Fruit fly (Drosophila melanogaster) whole organism, wandering third instar larva: ENCODE measurements around the gene CG4789.

Experiments used
- Abd-B ChIP-seq: fragments of >200 bp; optimal IDR thresholded peaks from 2 replicates; lab custom pipeline; 2017; ENCODE audit warnings: missing biosample characterization, missing genetic modification characterization
- CG32264 ChIP-seq: fragments of 200-800 bp; sonication (Bioruptor generic); optimal IDR thresholded peaks from 2 replicates; lab custom pipeline; 2016; ENCODE audit warnings: missing biosample characterization, missing genetic modification characterization
- CG9705 ChIP-seq: fragments of 200-800 bp; sonication (Bioruptor generic); optimal IDR thresholded peaks from 2 replicates; lab custom pipeline; 2018; ENCODE audit warnings: missing biosample characterization, mild to moderate bottlenecking, missing genetic modification characterization
- CrebA ChIP-seq: fragments of 200-800 bp; sonication (Bioruptor generic); optimal IDR thresholded peaks from 2 replicates; lab custom pipeline; 2016; ENCODE audit warnings: missing biosample characterization, mild to moderate bottlenecking, missing genetic modification characterization, borderline replicate concordance
- Dfd ChIP-seq: fragments of >200 bp; optimal IDR thresholded peaks from 2 replicates; lab custom pipeline; 2017; ENCODE audit warnings: missing biosample characterization, missing genetic modification characterization
- Dif ChIP-seq: fragments of 200-275, 200-300 bp; sonication (Bioruptor generic); optimal IDR thresholded peaks from 2 replicates; lab custom pipeline; 2018; ENCODE audit warnings: missing biosample characterization, missing genetic modification characterization; ENCODE audit not compliant: partially characterized antibody
- GATAd ChIP-seq: sonication (Bioruptor generic); optimal IDR thresholded peaks from 2 replicates; lab custom pipeline; 2016; ENCODE audit warnings: missing biosample characterization, missing genetic modification characterization
- HLH106 ChIP-seq: fragments of 200-800 bp; optimal IDR thresholded peaks from 3 replicates; lab custom pipeline; 2019; ENCODE audit warnings: missing biosample characterization, mild to moderate bottlenecking, missing genetic modification characterization, moderate library complexity
- Hnf4 ChIP-seq: fragments of 200-800 bp; sonication (Bioruptor generic); optimal IDR thresholded peaks from 2 replicates; lab custom pipeline; 2016; ENCODE audit warnings: missing biosample characterization, mild to moderate bottlenecking, missing genetic modification characterization
- Hr78 ChIP-seq: fragments of >200 bp; optimal IDR thresholded peaks from 2 replicates; lab custom pipeline; 2017; ENCODE audit warnings: missing biosample characterization, missing genetic modification characterization
- Hr83 ChIP-seq: fragments of 200-300 bp; sonication (Bioruptor generic); optimal IDR thresholded peaks from 2 replicates; lab custom pipeline; 2016; ENCODE audit warnings: missing biosample characterization, mild to moderate bottlenecking, missing genetic modification characterization, moderate library complexity; ENCODE audit not compliant: poor library complexity, severe bottlenecking
- Jra ChIP-seq: sonication (Bioruptor generic); optimal IDR thresholded peaks from 2 replicates; lab custom pipeline; 2016; ENCODE audit warnings: missing biosample characterization, missing genetic modification characterization
- Mio ChIP-seq: sonication (Bioruptor generic); optimal IDR thresholded peaks from 2 replicates; lab custom pipeline; 2016; ENCODE audit warnings: missing biosample characterization, missing genetic modification characterization
- Myc ChIP-seq: fragments of >200 bp; optimal IDR thresholded peaks from 2 replicates; lab custom pipeline; 2017
- N ChIP-seq: fragments of >200 bp; optimal IDR thresholded peaks from 2 replicates; lab custom pipeline; 2018; ENCODE audit warnings: missing biosample characterization, missing external identifiers, missing genetic modification characterization
- OdsH ChIP-seq: fragments of 200-800 bp; sonication (Bioruptor generic); optimal IDR thresholded peaks from 2 replicates; lab custom pipeline; 2016; ENCODE audit warnings: missing biosample characterization, mild to moderate bottlenecking, missing genetic modification characterization
- Rel ChIP-seq, 2 experiments: fragments of 200-800 bp; sonication (Bioruptor generic) in 1 of 2; optimal IDR thresholded peaks; 2 replicates in 1 of 2; 3 replicates in 1 of 2; lab custom pipeline; 2016 to 2019; ENCODE audit warnings: mild to moderate bottlenecking in 2 of 2, missing biosample characterization in 2 of 2, missing genetic modification characterization in 2 of 2, moderate library complexity in 1 of 2
- Sp1 ChIP-seq: fragments of 200-800 bp; sonication (Bioruptor generic); optimal IDR thresholded peaks from 3 replicates; lab custom pipeline; 2019; ENCODE audit warnings: missing biosample characterization, mild to moderate bottlenecking, missing genetic modification characterization, moderate library complexity
- Vsx2 ChIP-seq: fragments of 200-300, 225-300 bp; sonication (Bioruptor generic); optimal IDR thresholded peaks from 2 replicates; lab custom pipeline; 2018; ENCODE audit warnings: missing biosample characterization, missing genetic modification characterization; ENCODE audit not compliant: partially characterized antibody
- br ChIP-seq: fragments of 200-800 bp; sonication (Bioruptor generic); optimal IDR thresholded peaks from 2 replicates; lab custom pipeline; 2016; ENCODE audit warnings: missing biosample characterization, missing genetic modification characterization
- brk ChIP-seq: fragments of 200-800 bp; sonication (Bioruptor generic); optimal IDR thresholded peaks from 2 replicates; lab custom pipeline; 2016; ENCODE audit warnings: missing biosample characterization, mild to moderate bottlenecking, missing genetic modification characterization
- dl ChIP-seq, 2 experiments: fragments of 175-275, 200-275 bp in 1 of 2; fragments of 200-275 bp in 1 of 2; sonication (Bioruptor generic); optimal IDR thresholded peaks; lab custom pipeline; 2018; ENCODE audit warnings: mild to moderate bottlenecking in 2 of 2, missing biosample characterization in 2 of 2, missing genetic modification characterization in 2 of 2, moderate library complexity in 2 of 2; ENCODE audit not compliant: partially characterized antibody in 2 of 2, insufficient read depth in 1 of 2
- dmrt93B ChIP-seq: fragments of 200-800 bp; sonication (Bioruptor generic); optimal IDR thresholded peaks from 2 replicates; lab custom pipeline; 2018; ENCODE audit warnings: missing biosample characterization, mild to moderate bottlenecking, missing genetic modification characterization
- dsf ChIP-seq: sonication (Bioruptor generic); optimal IDR thresholded peaks from 2 replicates; lab custom pipeline; 2016; ENCODE audit warnings: missing biosample characterization, missing genetic modification characterization, borderline replicate concordance
- ey ChIP-seq: fragments of 200-800 bp; sonication (Bioruptor generic); optimal IDR thresholded peaks from 2 replicates; lab custom pipeline; 2016; ENCODE audit warnings: missing biosample characterization, missing genetic modification characterization
- foxo ChIP-seq, 2 experiments: fragments of 200-800 bp; sonication (Bioruptor generic); optimal IDR thresholded peaks; 2 replicates in 1 of 2; 3 replicates in 1 of 2; lab custom pipeline; 2016 to 2017; ENCODE audit warnings: missing biosample characterization in 2 of 2, missing genetic modification characterization in 2 of 2
- fru ChIP-seq: fragments of 200-800 bp; sonication (Bioruptor generic); optimal IDR thresholded peaks from 3 replicates; lab custom pipeline; 2016; ENCODE audit warnings: missing biosample characterization, mild to moderate bottlenecking, missing genetic modification characterization
- h ChIP-seq: fragments of 200-800 bp; sonication (Bioruptor generic); optimal IDR thresholded peaks from 3 replicates; lab custom pipeline; 2016; ENCODE audit warnings: missing biosample characterization, mild to moderate bottlenecking, missing genetic modification characterization
- jim ChIP-seq: fragments of 175-275, 200-325 bp; sonication (Bioruptor generic); optimal IDR thresholded peaks from 2 replicates; lab custom pipeline; 2016; ENCODE audit warnings: missing biosample characterization, mild to moderate bottlenecking, missing genetic modification characterization
- lola ChIP-seq: fragments of >200 bp; optimal IDR thresholded peaks from 2 replicates; lab custom pipeline; 2017; ENCODE audit warnings: missing biosample characterization, missing genetic modification characterization
- pan ChIP-seq: fragments of >200 bp; optimal IDR thresholded peaks from 2 replicates; lab custom pipeline; 2017
- psq ChIP-seq: fragments of 200-800 bp; sonication (Bioruptor generic); optimal IDR thresholded peaks from 3 replicates; lab custom pipeline; 2017; ENCODE audit warnings: missing biosample characterization, mild to moderate bottlenecking, missing genetic modification characterization, moderate library complexity
- rgr ChIP-seq: fragments of 200-800 bp; sonication (Bioruptor generic); optimal IDR thresholded peaks from 3 replicates; lab custom pipeline; 2016; ENCODE audit warnings: missing biosample characterization, mild to moderate bottlenecking, missing genetic modification characterization
- sage ChIP-seq: fragments of 200-800 bp; sonication (Bioruptor generic); optimal IDR thresholded peaks from 2 replicates; lab custom pipeline; 2016; ENCODE audit warnings: missing biosample characterization, mild to moderate bottlenecking, missing genetic modification characterization
- sv ChIP-seq: fragments of 200-800 bp; sonication (Bioruptor generic); optimal IDR thresholded peaks from 3 replicates; lab custom pipeline; 2016; ENCODE audit warnings: missing biosample characterization, missing genetic modification characterization
- tai ChIP-seq: sonication (Bioruptor generic); optimal IDR thresholded peaks from 2 replicates; lab custom pipeline; 2016; ENCODE audit warnings: missing biosample characterization, missing genetic modification characterization
- usp ChIP-seq: fragments of >200 bp; optimal IDR thresholded peaks from 2 replicates; lab custom pipeline; 2017; ENCODE audit warnings: missing biosample characterization, missing genetic modification characterization
- woc ChIP-seq: sonication (Bioruptor generic); optimal IDR thresholded peaks from 2 replicates; lab custom pipeline; 2016; ENCODE audit warnings: missing biosample characterization, mild to moderate bottlenecking, missing genetic modification characterization

Gene CG4789

dm6 chrX:16764955-16765354 lies 35.8 kb upstream of the CG4789 start:
- TF ChIP-seq brk (GFP tag; lab: Kevin White, UChicago) (no peak), jim (GFP tag; lab: Kevin White, UChicago) (no peak), Hr83 (GFP tag; lab: Kevin White, UChicago) (no peak), usp (no peak), CG32264 (GFP tag; lab: Kevin White, UChicago) (no peak), Mio (no peak), Hnf4 (GFP tag; lab: Kevin White, UChicago) (peak; percentile 19), Myc (lab: Kevin White, UChicago) (no peak), OdsH (peak; percentile 20), Vsx2 (no peak), Jra (GFP tag; lab: Kevin White, UChicago) (no peak), woc (GFP tag; lab: Kevin White, UChicago) (peak; percentile 75), HLH106 (tag; lab: Kevin White, UChicago) (peak; percentile 8), N (GFP tag; lab: Kevin White, UChicago) (no peak), h (GFP tag; lab: Kevin White, UChicago) (peak; percentile 42), CG9705 (GFP tag; lab: Kevin White, UChicago) (no peak), dsf (GFP tag; lab: Kevin White, UChicago) (no peak), GATAd (GFP tag; lab: Kevin White, UChicago) (no peak), psq (GFP tag; lab: Kevin White, UChicago) (no peak), Abd-B (no peak), rgr (peak; percentile 0), Sp1 (GFP tag; lab: Kevin White, UChicago) (no peak), foxo (GFP tag; optimal IDR thresholded peaks at IDR 0.05; lab: Kevin White, UChicago) (peak in 1 of 2 experiments; percentile 55), sv (GFP tag; lab: Kevin White, UChicago) (no peak), dl (GFP tag; optimal IDR thresholded peaks at IDR 0.05; lab: Kevin White, UChicago; ENCODE audit: insufficient read depth in 1 of 2, partially characterized antibody in 2 of 2) (no peak), br (GFP tag; lab: Kevin White, UChicago) (no peak), fru (peak; percentile 60), tai (GFP tag; lab: Kevin White, UChicago) (no peak), sage (GFP tag; lab: Kevin White, UChicago) (no peak), Dif (GFP tag; lab: Kevin White, UChicago) (no peak), Hr78 (GFP tag; lab: Kevin White, UChicago) (no peak), Dfd (GFP tag; lab: Kevin White, UChicago) (no peak), lola (no peak), pan (no peak), ey (peak; percentile 30), CrebA (GFP tag; lab: Kevin White, UChicago) (no peak), Rel (GFP tag; optimal IDR thresholded peaks at IDR 0.05; lab: Kevin White, UChicago) (no peak), Rel (tag; optimal IDR thresholded peaks at IDR 0.05; lab: Kevin White, UChicago) (no peak), dmrt93B (GFP tag; lab: Kevin White, UChicago) (no peak)

dm6 chrX:16765809-16766208 lies 34.9 kb upstream of the CG4789 start:
- TF ChIP-seq brk (GFP tag; lab: Kevin White, UChicago) (no peak), Jra (GFP tag; lab: Kevin White, UChicago) (no peak), CG32264 (GFP tag; lab: Kevin White, UChicago) (no peak), dl (GFP tag; optimal IDR thresholded peaks at IDR 0.05; lab: Kevin White, UChicago; ENCODE audit: insufficient read depth in 1 of 2, partially characterized antibody in 2 of 2) (no peak), Vsx2 (no peak), dmrt93B (GFP tag; lab: Kevin White, UChicago) (no peak), foxo (GFP tag; optimal IDR thresholded peaks at IDR 0.05; lab: Kevin White, UChicago) (peak in 1 of 2 experiments; percentile 11)
